Worm (Caenorhabditis elegans) whole organism, mixed stage, embryonic: ENCODE data around the gene ins-8.

ENCODE experiments used
- M03D4.4 ChIP-seq: sonication (generic microtip); optimal IDR thresholded peaks from 2 replicates; lab custom pipeline; 2017; ENCODE audit warnings: mild to moderate bottlenecking, missing genetic modification characterization, missing compliant biosample characterization
- bed-3 ChIP-seq: fragments of 200-800 bp; sonication (Bioruptor generic); optimal IDR thresholded peaks from 3 replicates; lab custom pipeline; 2018; ENCODE audit warnings: mild to moderate bottlenecking, missing genetic modification characterization, moderate library complexity, missing compliant biosample characterization
- blmp-1 ChIP-seq: fragments of 150-350 bp; optimal IDR thresholded peaks from 2 replicates; lab custom pipeline; 2014; ENCODE audit warnings: missing biosample characterization, missing genetic modification characterization
- ceh-43 ChIP-seq: fragments of 200-800 bp; sonication (Bioruptor generic); optimal IDR thresholded peaks from 2 replicates; lab custom pipeline; 2018; ENCODE audit warnings: mild to moderate bottlenecking, missing genetic modification characterization, moderate library complexity, missing compliant biosample characterization
- ceh-83 ChIP-seq: fragments of 200-800 bp; sonication (Bioruptor generic); optimal IDR thresholded peaks from 2 replicates; lab custom pipeline; 2018; ENCODE audit warnings: mild to moderate bottlenecking, missing genetic modification characterization, missing compliant biosample characterization
- ces-1 ChIP-seq: fragments of 150-350 bp; optimal IDR thresholded peaks from 2 replicates; lab custom pipeline; 2014; ENCODE audit warnings: missing biosample characterization, missing genetic modification reagents, missing genetic modification characterization
- cnd-1 ChIP-seq: fragments of 200-800 bp; sonication (Bioruptor generic); optimal IDR thresholded peaks from 2 replicates; lab custom pipeline; 2018; ENCODE audit warnings: mild to moderate bottlenecking, missing genetic modification characterization, missing compliant biosample characterization
- elt-1 ChIP-seq: sonication (generic microtip); optimal IDR thresholded peaks from 2 replicates; lab custom pipeline; 2017; ENCODE audit warnings: missing genetic modification characterization, mild to moderate bottlenecking, missing compliant biosample characterization, antibody characterized with exemption, moderate library complexity, borderline replicate concordance; ENCODE audit not compliant: insufficient read depth
- elt-3 ChIP-seq: fragments of 150-350 bp; optimal IDR thresholded peaks from 2 replicates; lab custom pipeline; 2014; ENCODE audit warnings: missing biosample characterization, missing genetic modification characterization
- flh-1 ChIP-seq: fragments of 200-800 bp; sonication (Bioruptor generic); optimal IDR thresholded peaks from 2 replicates; lab custom pipeline; 2018; ENCODE audit warnings: mild to moderate bottlenecking, missing genetic modification characterization, moderate library complexity, missing compliant biosample characterization
- ham-2 ChIP-seq: fragments of 200-800 bp; sonication (Bioruptor generic); optimal IDR thresholded peaks from 2 replicates; lab custom pipeline; 2018; ENCODE audit warnings: mild to moderate bottlenecking, missing genetic modification characterization, missing compliant biosample characterization
- hlh-1 ChIP-seq: fragments of 150-350 bp; optimal IDR thresholded peaks from 2 replicates; lab custom pipeline; 2014; ENCODE audit warnings: missing biosample characterization, missing genetic modification reagents, missing genetic modification characterization
- lin-13 ChIP-seq: fragments of 150-350 bp; optimal IDR thresholded peaks from 2 replicates; lab custom pipeline; 2014; ENCODE audit warnings: missing biosample characterization, missing genetic modification characterization
- lin-32 ChIP-seq: fragments of 200-800 bp; sonication (Bioruptor generic); optimal IDR thresholded peaks from 2 replicates; lab custom pipeline; 2018; ENCODE audit warnings: mild to moderate bottlenecking, missing genetic modification characterization, missing compliant biosample characterization
- lsy-2 ChIP-seq: fragments of 150-350 bp; optimal IDR thresholded peaks from 2 replicates; lab custom pipeline; 2014; ENCODE audit warnings: missing biosample characterization, missing genetic modification characterization
- mab-5 ChIP-seq: fragments of 150-350 bp; optimal IDR thresholded peaks from 2 replicates; lab custom pipeline; 2014; ENCODE audit warnings: missing biosample characterization, missing genetic modification characterization
- mep-1 ChIP-seq: fragments of 150-350 bp; optimal IDR thresholded peaks from 2 replicates; lab custom pipeline; 2017; ENCODE audit warnings: missing biosample characterization, missing genetic modification reagents, missing genetic modification characterization, inconsistent platforms
- mls-2 ChIP-seq: sonication (generic microtip); optimal IDR thresholded peaks from 2 replicates; lab custom pipeline; 2016; ENCODE audit warnings: mild to moderate bottlenecking, missing genetic modification characterization, moderate library complexity, missing compliant biosample characterization
- nhr-12 ChIP-seq: fragments of 150-350 bp; optimal IDR thresholded peaks from 2 replicates; lab custom pipeline; 2014; ENCODE audit warnings: missing biosample characterization, missing genetic modification characterization
- nhr-2 ChIP-seq: fragments of 150-350 bp; optimal IDR thresholded peaks from 2 replicates; lab custom pipeline; 2014; ENCODE audit warnings: missing biosample characterization, missing genetic modification characterization
- nhr-237 ChIP-seq: fragments of 150-350 bp; optimal IDR thresholded peaks from 2 replicates; lab custom pipeline; 2014; ENCODE audit warnings: missing biosample characterization, missing genetic modification characterization
- nhr-28 ChIP-seq: fragments of 150-350 bp; optimal IDR thresholded peaks from 2 replicates; lab custom pipeline; 2014; ENCODE audit warnings: missing biosample characterization, missing genetic modification characterization
- nhr-76 ChIP-seq: sonication (generic microtip); optimal IDR thresholded peaks from 2 replicates; lab custom pipeline; 2017; ENCODE audit warnings: missing biosample characterization, missing genetic modification characterization
- pha-4 ChIP-seq: fragments of 150-350 bp; optimal IDR thresholded peaks from 2 replicates; lab custom pipeline; 2018; ENCODE audit warnings: missing biosample characterization, missing genetic modification reagents, missing genetic modification characterization
- sem-2 ChIP-seq: fragments of 200-800 bp; sonication (Bioruptor generic); optimal IDR thresholded peaks from 2 replicates; lab custom pipeline; 2018; ENCODE audit warnings: mild to moderate bottlenecking, missing genetic modification characterization, missing compliant biosample characterization
- snpc-4 ChIP-seq: fragments of 150-350 bp; optimal IDR thresholded peaks from 2 replicates; lab custom pipeline; 2014; ENCODE audit warnings: missing biosample characterization, missing genetic modification characterization
- sptf-1 ChIP-seq: sonication (generic microtip); optimal IDR thresholded peaks from 2 replicates; lab custom pipeline; 2017; ENCODE audit warnings: mild to moderate bottlenecking, missing genetic modification characterization, moderate library complexity, missing compliant biosample characterization
- tbx-8 ChIP-seq: fragments of 200-800 bp; sonication (Bioruptor generic); optimal IDR thresholded peaks from 2 replicates; lab custom pipeline; 2018; ENCODE audit warnings: mild to moderate bottlenecking, missing genetic modification characterization, moderate library complexity, missing compliant biosample characterization
- unc-120 ChIP-seq: sonication (generic microtip); optimal IDR thresholded peaks from 2 replicates; lab custom pipeline; 2017; ENCODE audit warnings: missing genetic modification characterization, missing compliant biosample characterization; ENCODE audit not compliant: poor library complexity, severe bottlenecking
- unc-39 ChIP-seq: fragments of 150-350 bp; optimal IDR thresholded peaks from 2 replicates; lab custom pipeline; 2014; ENCODE audit warnings: missing biosample characterization, missing genetic modification characterization
- unc-62 ChIP-seq: fragments of 150-350 bp; optimal IDR thresholded peaks from 2 replicates; lab custom pipeline; 2014; ENCODE audit warnings: missing biosample characterization, missing genetic modification reagents, missing genetic modification characterization
- ztf-11 ChIP-seq: fragments of 150-350 bp; optimal IDR thresholded peaks from 2 replicates; lab custom pipeline; 2014; ENCODE audit warnings: missing biosample characterization, missing genetic modification characterization

Gene ins-8

DNA sequence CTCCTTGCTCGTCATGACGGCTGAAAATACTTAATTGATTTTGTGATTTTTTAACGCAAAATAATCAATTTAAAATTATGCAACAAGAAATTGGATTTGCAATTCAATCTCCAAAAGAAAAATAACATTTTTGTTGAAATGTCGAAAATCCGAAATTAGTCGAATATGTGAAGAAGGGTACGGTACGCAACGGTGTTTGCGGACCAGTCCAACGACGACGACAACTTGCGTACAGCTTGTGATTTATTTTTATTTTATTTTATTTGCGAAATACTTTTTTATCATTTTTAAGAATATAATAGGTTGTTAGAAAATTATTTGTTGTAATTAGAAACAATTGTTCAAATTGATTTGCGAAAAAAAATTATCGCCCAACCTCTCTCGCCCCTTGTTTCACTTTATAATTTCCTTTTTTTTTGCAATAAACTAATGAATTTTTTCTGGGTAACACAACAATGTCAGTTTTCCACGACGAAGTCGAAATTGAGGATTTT lies 26.0 kb upstream of the ins-8 start, which contains the start of the genes dcaf-1 and dph-3:
Gene dcaf-1 (minus strand): TSS at position 20 of the 494 bp plus-strand sequence.
Gene dph-3 (plus strand): TSS at position 444 of the 494 bp plus-strand sequence.
- TF ChIP-seq unc-62 (no peak), nhr-76 (tag; lab: Kevin White, UChicago) (no peak), ceh-83 (no peak), ces-1 (GFP tag; lab: Kevin White, UChicago) (no peak), lsy-2 (tag; lab: Kevin White, UChicago) (peak; percentile 97), mep-1 (tag; lab: Kevin White, UChicago) (peak; percentile 57), sem-2 (GFP tag; lab: Kevin White, UChicago) (no peak)
- TF ChIP-seq, all 35 proteins: peak for 2

DNA sequence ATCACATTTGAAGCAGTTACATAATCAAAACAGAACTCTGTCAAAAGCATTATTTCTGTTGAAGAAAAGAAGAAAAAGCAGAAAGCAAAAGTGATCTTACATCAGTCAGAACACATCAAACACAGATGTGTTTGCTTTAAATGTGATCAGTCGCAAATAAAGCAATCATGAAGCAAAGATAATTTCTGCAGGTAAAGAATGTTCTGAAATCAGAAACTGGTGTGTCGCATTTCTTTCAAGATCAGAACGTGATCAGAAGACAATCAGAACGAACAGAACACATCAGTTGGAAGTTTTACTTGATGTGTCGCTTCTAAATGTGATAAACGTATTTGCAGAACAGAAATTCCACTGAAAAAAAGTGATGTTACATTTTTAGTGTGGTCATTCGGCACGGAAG lies 18.3 kb upstream of the ins-8 start:
- no peak for TF ChIP-seq nhr-12 (tag; lab: Kevin White, UChicago)
- TF ChIP-seq unc-120: no peak
- no peak for TF ChIP-seq hlh-1 (tag; lab: Kevin White, UChicago)
- no peak for TF ChIP-seq unc-62
- TF ChIP-seq ceh-83: no peak

DNA sequence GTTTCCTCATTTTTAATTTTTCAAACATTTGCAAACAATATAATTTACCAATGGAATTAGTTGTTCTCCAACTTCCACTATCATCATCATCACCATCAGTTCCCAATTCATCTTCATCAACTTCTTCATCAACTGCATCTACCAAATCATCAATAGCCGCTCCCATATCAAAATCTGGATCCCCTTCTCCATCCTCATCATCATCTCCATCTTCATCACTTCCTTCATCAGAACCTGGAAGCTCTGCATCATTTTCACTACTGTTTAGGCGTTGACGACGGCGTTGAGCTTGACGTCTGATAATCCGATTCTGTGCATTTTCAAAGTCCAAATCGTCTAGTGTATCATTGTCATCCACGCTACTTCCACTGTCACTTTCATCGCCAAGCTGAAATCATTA lies 17.1 kb upstream of the ins-8 start:
- TF ChIP-seq elt-1 (tag; lab: Kevin White, UChicago) (no peak), tbx-8 (GFP tag; lab: Kevin White, UChicago) (no peak), ceh-83 (no peak), lsy-2 (tag; lab: Kevin White, UChicago) (no peak), lin-13 (tag; lab: Kevin White, UChicago) (no peak)

DNA sequence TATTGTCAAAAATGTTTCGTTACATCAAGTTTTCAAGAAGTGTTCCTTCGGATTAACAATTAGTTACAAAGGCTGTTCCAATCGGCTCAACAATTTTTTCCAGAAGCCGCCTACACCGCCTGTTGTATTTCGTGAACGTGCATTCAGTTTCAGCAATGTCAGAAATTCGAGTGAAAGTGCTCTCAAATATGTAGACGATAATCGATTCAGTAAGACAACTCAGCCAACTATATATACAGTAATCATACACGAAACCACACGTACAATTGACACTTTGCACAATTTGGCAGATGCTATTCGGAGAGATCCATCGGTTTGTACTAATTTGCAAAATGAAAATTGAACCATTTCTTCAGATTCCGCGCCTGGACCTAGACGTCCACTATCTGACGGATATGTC lies 15.8 kb upstream of the ins-8 start:
- TF ChIP-seq sem-2 (GFP tag; lab: Kevin White, UChicago): no peak
- TF ChIP-seq unc-120: no peak
- no peak for TF ChIP-seq tbx-8 (GFP tag; lab: Kevin White, UChicago)
- no peak for TF ChIP-seq unc-39
- no peak for TF ChIP-seq elt-3
- no peak for TF ChIP-seq nhr-28
- no peak for TF ChIP-seq cnd-1 (tag; lab: Kevin White, UChicago)
- no peak for TF ChIP-seq nhr-2 (tag; lab: Kevin White, UChicago)
- no peak for TF ChIP-seq ceh-43 (GFP tag; lab: Kevin White, UChicago)
- TF ChIP-seq snpc-4 (tag; lab: Kevin White, UChicago): no peak
- TF ChIP-seq sptf-1 (tag; lab: Kevin White, UChicago): no peak
- no peak for TF ChIP-seq lin-32 (GFP tag; lab: Kevin White, UChicago)
- TF ChIP-seq mep-1 (tag; lab: Kevin White, UChicago): no peak
- no peak for TF ChIP-seq mls-2
- TF ChIP-seq mab-5: no peak
- no peak for TF ChIP-seq nhr-237
- TF ChIP-seq pha-4 (tag; lab: Kevin White, UChicago): no peak
- TF ChIP-seq elt-1 (tag; lab: Kevin White, UChicago): no peak
- no peak for TF ChIP-seq lsy-2 (tag; lab: Kevin White, UChicago)
- no peak for TF ChIP-seq unc-62

DNA sequence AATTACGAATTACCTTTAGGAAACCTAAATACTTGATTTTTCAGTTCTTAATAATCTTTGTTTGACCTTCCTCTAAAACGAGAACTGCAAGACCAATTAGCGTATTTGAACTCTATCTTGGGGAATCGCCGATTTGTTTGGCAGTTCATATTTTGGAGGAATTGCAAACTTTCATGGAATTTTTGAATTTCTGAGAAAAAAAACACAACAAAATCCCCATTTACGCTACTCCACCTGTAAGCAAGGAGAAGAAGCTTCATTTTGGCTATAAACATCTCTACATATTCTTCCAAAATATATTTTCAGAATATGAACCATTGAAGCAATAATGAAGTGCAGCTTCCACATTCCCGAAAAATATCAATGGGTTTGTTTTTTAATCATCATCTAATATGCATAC lies 12.1 kb upstream of the ins-8 start, which contains the start of gene twk-9:
Gene twk-9 (plus strand): TSS at position 301 of the 400 bp plus-strand sequence.
- TF ChIP-seq bed-3 (GFP tag; lab: Kevin White, UChicago) (no peak), mls-2 (no peak)

DNA sequence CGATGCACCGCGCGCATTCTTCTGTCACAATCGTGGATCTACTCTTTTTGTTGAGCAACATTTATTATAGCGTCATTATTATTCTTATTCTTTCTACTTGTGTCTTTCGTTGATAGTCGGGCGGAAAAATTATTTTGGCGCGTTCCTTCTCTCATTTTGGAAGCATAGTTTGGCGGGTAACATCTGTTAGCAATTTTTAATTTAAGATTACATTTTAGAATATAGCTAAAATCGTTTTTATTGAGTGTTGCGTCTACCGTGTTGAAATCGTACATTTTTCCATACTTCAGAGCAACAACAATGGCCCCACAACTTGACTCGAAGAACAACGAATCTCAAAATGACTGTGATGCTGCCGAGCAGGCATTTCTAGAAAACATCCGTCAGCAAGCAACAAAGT lies 9.9 kb upstream of the ins-8 start, which contains the start of gene sdz-36:
Gene sdz-36 (plus strand): TSS at position 301 of the 400 bp plus-strand sequence.
- TF ChIP-seq M03D4.4: no peak
- no peak for TF ChIP-seq blmp-1 (tag; lab: Kevin White, UChicago)
- no peak for TF ChIP-seq ztf-11 (tag; lab: Kevin White, UChicago)
- TF ChIP-seq sem-2 (GFP tag; lab: Kevin White, UChicago): no peak
- no peak for TF ChIP-seq flh-1
- no peak for TF ChIP-seq hlh-1 (tag; lab: Kevin White, UChicago)
- TF ChIP-seq ces-1 (GFP tag; lab: Kevin White, UChicago): no peak
- no peak for TF ChIP-seq unc-39
- TF ChIP-seq nhr-237: no peak
- no peak for TF ChIP-seq ham-2 (GFP tag; lab: Kevin White, UChicago)
- TF ChIP-seq cnd-1 (tag; lab: Kevin White, UChicago): no peak
